Fruit fly (Drosophila melanogaster) whole organism, embryonic: Measurements from ENCODE around the gene CG7101.

Experiments
- BEAF-32 ChIP-seq: fragments of 200-800 bp; sonication (Bioruptor generic); optimal IDR thresholded peaks from 3 replicates; lab custom pipeline; 2017; ENCODE audit warnings: missing biosample characterization, missing genetic modification characterization, mild to moderate bottlenecking, moderate library complexity, missing genetic modification reagents
- Bteb2 ChIP-seq: fragments of 200-800 bp; sonication (Bioruptor generic); optimal IDR thresholded peaks from 2 replicates; lab custom pipeline; 2016; ENCODE audit warnings: missing biosample characterization, missing genetic modification characterization
- CG10274 ChIP-seq: fragments of 200-800 bp; sonication (Bioruptor generic); optimal IDR thresholded peaks from 3 replicates; lab custom pipeline; 2017; ENCODE audit warnings: missing biosample characterization, mild to moderate bottlenecking, missing genetic modification characterization
- CG10654 ChIP-seq: fragments of 200-800 bp; sonication (Bioruptor generic); optimal IDR thresholded peaks from 2 replicates; lab custom pipeline; 2016; ENCODE audit warnings: missing biosample characterization, missing genetic modification characterization
- CG11504 ChIP-seq: fragments of 200-800 bp; sonication (Bioruptor generic); optimal IDR thresholded peaks from 3 replicates; lab custom pipeline; 2019; ENCODE audit warnings: missing biosample characterization, mild to moderate bottlenecking, missing genetic modification characterization, moderate library complexity
- CG11560 ChIP-seq: fragments of 200-800 bp; sonication (Bioruptor generic); IDR thresholded peaks from 3 replicates; pipeline ENCODE4 v1.3.6; 2022; ENCODE audit warnings: missing biosample characterization, missing genetic modification characterization
- CG12744 ChIP-seq: fragments of 200-800 bp; sonication (Bioruptor generic); optimal IDR thresholded peaks from 2 replicates; lab custom pipeline; 2016; ENCODE audit warnings: missing biosample characterization, missing genetic modification characterization
- CG15479 ChIP-seq: fragments of 200-800 bp; sonication (Bioruptor generic); optimal IDR thresholded peaks from 3 replicates; lab custom pipeline; 2019; ENCODE audit warnings: missing biosample characterization, mild to moderate bottlenecking, missing genetic modification characterization, moderate library complexity
- CG1602 ChIP-seq: fragments of 200-800 bp; sonication (Bioruptor generic); optimal IDR thresholded peaks from 3 replicates; lab custom pipeline; 2016; ENCODE audit warnings: missing biosample characterization, missing genetic modification characterization
- CG18011 ChIP-seq: fragments of 200-800 bp; sonication (Bioruptor generic); optimal IDR thresholded peaks from 2 replicates; lab custom pipeline; 2017; ENCODE audit warnings: missing biosample characterization, missing genetic modification characterization, mild to moderate bottlenecking, moderate library complexity, missing genotype
- CG1832 ChIP-seq: fragments of 200-800 bp; sonication (Bioruptor generic); optimal IDR thresholded peaks from 2 replicates; lab custom pipeline; 2017; ENCODE audit warnings: missing biosample characterization, mild to moderate bottlenecking, missing genetic modification characterization, inconsistent platforms
- CG3163 ChIP-seq: fragments of 200-800 bp; sonication (Bioruptor generic); optimal IDR thresholded peaks from 3 replicates; lab custom pipeline; 2016; ENCODE audit warnings: missing biosample characterization, missing genetic modification characterization
- CG3281 ChIP-seq: fragments of 200-800 bp; sonication (Bioruptor generic); optimal IDR thresholded peaks from 3 replicates; lab custom pipeline; 2017; ENCODE audit warnings: missing biosample characterization, mild to moderate bottlenecking, missing genetic modification characterization
- CG3407 ChIP-seq: fragments of 200-800 bp; sonication (Bioruptor generic); optimal IDR thresholded peaks from 2 replicates; lab custom pipeline; 2018; ENCODE audit warnings: missing biosample characterization, mild to moderate bottlenecking, missing genetic modification characterization
- CG4404 ChIP-seq: fragments of 200-800 bp; sonication (Bioruptor generic); IDR thresholded peaks from 2 replicates; pipeline ENCODE4 v1.3.6; 2022; ENCODE audit warnings: missing biosample characterization, missing genetic modification characterization
- CG5245 ChIP-seq: fragments of 200-800 bp; sonication (Bioruptor generic); optimal IDR thresholded peaks from 3 replicates; lab custom pipeline; 2016; ENCODE audit warnings: missing biosample characterization, missing genetic modification characterization
- CG8290 ChIP-seq, 3 experiments: fragments of 200-800 bp; sonication (Bioruptor generic); optimal IDR thresholded peaks; 2 replicates each; lab custom pipeline; 2016 to 2019; ENCODE audit warnings: missing biosample characterization in 3 of 3, missing genetic modification characterization in 3 of 3, mild to moderate bottlenecking in 2 of 3, moderate library complexity in 1 of 3
- CG8924 ChIP-seq: fragments of 200-800 bp; optimal IDR thresholded peaks from 3 replicates; lab custom pipeline; 2019; ENCODE audit warnings: missing biosample characterization, mild to moderate bottlenecking, missing genetic modification characterization, moderate library complexity
- Dfd ChIP-seq, 2 experiments: fragments of >200 bp; optimal IDR thresholded peaks; 2 replicates each; lab custom pipeline; 2017; ENCODE audit warnings: missing biosample characterization in 2 of 2, missing genetic modification characterization in 2 of 2
- Dip2 ChIP-seq: fragments of 200-800 bp; sonication (Bioruptor generic); IDR thresholded peaks from 2 replicates; pipeline ENCODE4 v1.3.6; 2022; ENCODE audit warnings: missing biosample characterization, missing genetic modification characterization
- Ets65A ChIP-seq: fragments of 200-800 bp; sonication (Bioruptor generic); peaks from one replicate; lab custom pipeline; 2016; ENCODE audit warnings: missing biosample characterization, missing genetic modification characterization
- Hey ChIP-seq: fragments of 200-800 bp; sonication (Bioruptor generic); optimal IDR thresholded peaks from 3 replicates; lab custom pipeline; 2018; ENCODE audit warnings: missing biosample characterization, mild to moderate bottlenecking, missing genetic modification characterization
- MESR4 ChIP-seq: fragments of 200-800 bp; sonication (Bioruptor generic); optimal IDR thresholded peaks from 2 replicates; lab custom pipeline; 2018; ENCODE audit warnings: missing biosample characterization, mild to moderate bottlenecking, missing genetic modification characterization, moderate library complexity
- NC2α ChIP-seq: fragments of 200-800 bp; sonication (Bioruptor generic); optimal IDR thresholded peaks from 2 replicates; lab custom pipeline; 2016; ENCODE audit warnings: missing biosample characterization, missing genetic modification characterization
- NK7.1 ChIP-seq: fragments of 200-800 bp; sonication (Bioruptor generic); optimal IDR thresholded peaks from 3 replicates; lab custom pipeline; 2016; ENCODE audit warnings: missing biosample characterization, missing genetic modification characterization
- Pdp1 ChIP-seq, 2 experiments: fragments of 200-800 bp; sonication (Bioruptor generic); optimal IDR thresholded peaks; 3 replicates each; lab custom pipeline; 2016; ENCODE audit warnings: missing biosample characterization in 2 of 2, missing genetic modification characterization in 2 of 2, mild to moderate bottlenecking in 1 of 2, moderate library complexity in 1 of 2
- Poxn ChIP-seq: fragments of 200-800 bp; sonication (Bioruptor generic); IDR thresholded peaks from 2 replicates; pipeline ENCODE4 v1.3.6; 2022; ENCODE audit warnings: missing biosample characterization, missing genetic modification characterization
- Ptx1 ChIP-seq: fragments of 200-800 bp; sonication (Bioruptor generic); IDR thresholded peaks from 2 replicates; pipeline ENCODE4 v1.3.6; 2022; ENCODE audit warnings: missing biosample characterization, missing genetic modification characterization
- Sin3A ChIP-seq: fragments of >200 bp; optimal IDR thresholded peaks from 2 replicates; lab custom pipeline; 2018
- aop ChIP-seq: fragments of 200-800 bp; sonication (Bioruptor generic); IDR thresholded peaks from 2 replicates; pipeline ENCODE4 v1.3.6; 2022; ENCODE audit warnings: missing biosample characterization, missing genetic modification characterization
- ase ChIP-seq: fragments of 200-800 bp; sonication (Bioruptor generic); IDR thresholded peaks from 3 replicates; pipeline ENCODE4 v1.3.6; 2022; ENCODE audit warnings: missing biosample characterization, missing genetic modification characterization
- br ChIP-seq: fragments of >200 bp; optimal IDR thresholded peaks from 2 replicates; lab custom pipeline; 2017
- chinmo ChIP-seq: fragments of 200-800 bp; sonication (Bioruptor generic); IDR thresholded peaks from 4 replicates; pipeline ENCODE4 v1.3.6; 2022; ENCODE audit warnings: missing biosample characterization, missing genetic modification characterization; ENCODE audit not compliant: partially characterized antibody
- crc ChIP-seq: fragments of 200-800 bp; sonication (Bioruptor generic); optimal IDR thresholded peaks from 2 replicates; lab custom pipeline; 2016; ENCODE audit warnings: missing biosample characterization, missing genetic modification characterization
- crol ChIP-seq: fragments of 200-800 bp; sonication (Bioruptor generic); IDR thresholded peaks from 2 replicates; pipeline ENCODE4 v1.3.6; 2022; ENCODE audit warnings: missing biosample characterization, missing genetic modification characterization
- emc ChIP-seq: fragments of 200-800 bp; sonication (Bioruptor generic); optimal IDR thresholded peaks from 2 replicates; lab custom pipeline; 2016; ENCODE audit warnings: missing biosample characterization, missing genetic modification characterization
- eyg ChIP-seq: fragments of 200-800 bp; sonication (Bioruptor generic); optimal IDR thresholded peaks from 3 replicates; lab custom pipeline; 2016; ENCODE audit warnings: missing biosample characterization, missing genetic modification characterization
- fd96Cb ChIP-seq: fragments of 200-800 bp; sonication (Bioruptor generic); optimal IDR thresholded peaks from 2 replicates; lab custom pipeline; 2018; ENCODE audit warnings: missing biosample characterization, mild to moderate bottlenecking, missing genetic modification characterization, moderate library complexity
- grn ChIP-seq: fragments of 200-800 bp; sonication (Bioruptor generic); optimal IDR thresholded peaks from 3 replicates; lab custom pipeline; 2017; ENCODE audit warnings: missing biosample characterization, missing genetic modification characterization
- ind ChIP-seq: fragments of 200-800 bp; sonication (Bioruptor generic); optimal IDR thresholded peaks from 3 replicates; lab custom pipeline; 2016; ENCODE audit warnings: missing biosample characterization, missing genetic modification characterization
- insv ChIP-seq, 2 experiments: fragments of 200-800 bp; sonication (Bioruptor generic); optimal IDR thresholded peaks; 3 replicates each; lab custom pipeline; 2016 to 2018; ENCODE audit warnings: missing biosample characterization in 2 of 2, missing genetic modification characterization in 2 of 2
- kah ChIP-seq: fragments of 200-800 bp; sonication (Bioruptor generic); optimal IDR thresholded peaks from 2 replicates; lab custom pipeline; 2018; ENCODE audit warnings: missing biosample characterization, mild to moderate bottlenecking, missing genetic modification characterization
- kni ChIP-seq: fragments of 200-800 bp; sonication (Bioruptor generic); optimal IDR thresholded peaks from 3 replicates; lab custom pipeline; 2017; ENCODE audit warnings: mild to moderate bottlenecking, missing biosample characterization, missing genetic modification reagents, missing genetic modification characterization
- maf-S ChIP-seq: fragments of 200-800 bp; sonication (Bioruptor generic); optimal IDR thresholded peaks from 2 replicates; lab custom pipeline; 2016; ENCODE audit warnings: missing biosample characterization, missing genetic modification characterization
- pnt ChIP-seq: fragments of 200-800 bp; sonication (Bioruptor generic); optimal IDR thresholded peaks from 3 replicates; lab custom pipeline; 2016; ENCODE audit warnings: missing biosample characterization, missing genetic modification characterization
- pros ChIP-seq: fragments of 200-800 bp; sonication (Bioruptor generic); optimal IDR thresholded peaks from 3 replicates; lab custom pipeline; 2019; ENCODE audit warnings: missing biosample characterization, mild to moderate bottlenecking, missing genetic modification characterization, moderate library complexity
- ranshi ChIP-seq: fragments of 200-800 bp; sonication (Bioruptor generic); IDR thresholded peaks from 2 replicates; pipeline ENCODE4 v1.3.6; 2022; ENCODE audit warnings: missing biosample characterization, missing genetic modification characterization
- repo ChIP-seq: fragments of 200-800 bp; sonication (Bioruptor generic); optimal IDR thresholded peaks from 2 replicates; lab custom pipeline; 2016; ENCODE audit warnings: missing biosample characterization, missing genetic modification characterization
- rib ChIP-seq: fragments of 200-800 bp; sonication (Bioruptor generic); IDR thresholded peaks from 2 replicates; pipeline ENCODE4 v1.3.6; 2022; ENCODE audit warnings: missing biosample characterization, missing genetic modification characterization
- sd ChIP-seq: fragments of 200-800 bp; sonication (Bioruptor generic); optimal IDR thresholded peaks from 3 replicates; lab custom pipeline; 2018; ENCODE audit warnings: missing biosample characterization, mild to moderate bottlenecking, missing genetic modification characterization, moderate library complexity
- seq ChIP-seq: fragments of 200-800 bp; sonication (Bioruptor generic); IDR thresholded peaks from 2 replicates; pipeline ENCODE4 v1.3.6; 2022; ENCODE audit warnings: missing biosample characterization, missing genetic modification characterization
- stc ChIP-seq: fragments of 200-800 bp; sonication (Bioruptor generic); IDR thresholded peaks from 2 replicates; pipeline ENCODE4 v1.3.6; 2022; ENCODE audit warnings: missing biosample characterization, missing genetic modification characterization
- tio ChIP-seq: fragments of 200-800 bp; sonication (Bioruptor generic); optimal IDR thresholded peaks from 2 replicates; lab custom pipeline; 2017; ENCODE audit warnings: missing biosample characterization, missing genetic modification characterization, inconsistent platforms
- zen2 ChIP-seq: fragments of 200-800 bp; sonication (Bioruptor generic); IDR thresholded peaks from 3 replicates; pipeline ENCODE4 v1.3.6; 2022; ENCODE audit warnings: missing biosample characterization, missing genetic modification characterization; ENCODE audit not compliant: partially characterized antibody

CG7101 gene

dm6 chrX:18834399-18834798 lies 4.0 kb downstream of the CG7101 start (continued):
- no peak for TF ChIP-seq CG5245 (GFP tag; lab: Kevin White, UChicago)
- no peak for TF ChIP-seq seq (GFP tag; lab: Robert Waterston, UW)
- TF ChIP-seq MESR4, result no peak
- TF ChIP-seq CG11560, result no peak
- peak; percentile 53; the same call in 1 of the 2 replicates for TF ChIP-seq stc (GFP tag; lab: Robert Waterston, UW)
- TF ChIP-seq Ptx1 (GFP tag; lab: Robert Waterston, UW), result peak; percentile 57; the same call in 1 of the 2 replicates
- no peak for TF ChIP-seq Sin3A (lab: Kevin White, UChicago)
- TF ChIP-seq br (lab: Kevin White, UChicago), result no peak
- no peak for TF ChIP-seq aop
- no peak for TF ChIP-seq CG4404 (GFP tag; lab: Robert Waterston, UW)
- no peak for TF ChIP-seq rib
- no peak for TF ChIP-seq Bteb2 (GFP tag; lab: Kevin White, UChicago)
- TF ChIP-seq Poxn, result no peak
- peak in 1 of 2 experiments; percentile 35 for TF ChIP-seq Pdp1 (GFP tag; optimal IDR thresholded peaks at IDR 0.05; lab: Kevin White, UChicago)
- no peak for TF ChIP-seq CG10274 (GFP tag; lab: Kevin White, UChicago)
- no peak for TF ChIP-seq tio (GFP tag; lab: Kevin White, UChicago)
- TF ChIP-seq insv (GFP tag; optimal IDR thresholded peaks at IDR 0.05; lab: Kevin White, UChicago), result no peak
- TF ChIP-seq Ets65A (GFP tag; lab: Kevin White, UChicago), result peak; percentile 71
- no peak for TF ChIP-seq emc (GFP tag; lab: Kevin White, UChicago)
- TF ChIP-seq CG1602 (GFP tag; lab: Kevin White, UChicago), result no peak
- TF ChIP-seq Hey (tag; lab: Kevin White, UChicago), result no peak
- TF ChIP-seq repo (GFP tag; lab: Kevin White, UChicago), result no peak
- no peak for TF ChIP-seq pnt (GFP tag; lab: Kevin White, UChicago)
- peak; percentile 56; the same call in 1 of the 2 replicates for TF ChIP-seq ranshi (GFP tag; lab: Robert Waterston, UW)
- no peak for TF ChIP-seq Dfd (GFP tag; optimal IDR thresholded peaks at IDR 0.05; lab: Kevin White, UChicago)
- TF ChIP-seq CG3281 (GFP tag; lab: Kevin White, UChicago), result peak; percentile 24
- no peak for TF ChIP-seq CG12744 (GFP tag; lab: Kevin White, UChicago)
- TF ChIP-seq pros (GFP tag; lab: Kevin White, UChicago), result no peak
- TF ChIP-seq maf-S (GFP tag; lab: Kevin White, UChicago), result no peak
- TF ChIP-seq CG10654 (GFP tag; lab: Kevin White, UChicago), result no peak
- no peak for TF ChIP-seq CG8924 (tag; lab: Kevin White, UChicago)
- TF ChIP-seq ase, result 0 out of 3 replicates have a peak, but pooled peaks have one; percentile 42
- no peak for TF ChIP-seq CG3163
- peak; percentile 36 for TF ChIP-seq ind (GFP tag; lab: Kevin White, UChicago)
- no peak for TF ChIP-seq BEAF-32 (GFP tag; lab: Kevin White, UChicago)
- no peak for TF ChIP-seq CG1832 (GFP tag; lab: Kevin White, UChicago)
- no peak for TF ChIP-seq NK7.1
- TF ChIP-seq CG18011, result no peak
- TF ChIP-seq grn (GFP tag; lab: Kevin White, UChicago), result no peak
- TF ChIP-seq Dip2 (GFP tag; lab: Robert Waterston, UW), result no peak
- TF ChIP-seq CG8290 (GFP tag; optimal IDR thresholded peaks at IDR 0.05; lab: Kevin White, UChicago), result no peak
- no peak for TF ChIP-seq CG8290 (tag; optimal IDR thresholded peaks at IDR 0.05; lab: Kevin White, UChicago)
- TF ChIP-seq CG11504, result peak; percentile 42
- TF ChIP-seq CG15479 (GFP tag; lab: Kevin White, UChicago), result no peak

- TF ChIP-seq kni (GFP tag; lab: Kevin White, UChicago) (peak; percentile 23), NC2α (GFP tag; lab: Kevin White, UChicago) (no peak), fd96Cb (tag; lab: Kevin White, UChicago) (no peak), zen2 (GFP tag; lab: Robert Waterston, UW) (no peak), sd (tag; lab: Kevin White, UChicago) (peak; percentile 84), crol (no peak), CG3407 (GFP tag; lab: Kevin White, UChicago) (no peak), kah (GFP tag; lab: Kevin White, UChicago) (peak; percentile 23), chinmo (GFP tag; lab: Robert Waterston, UW) (0 out of 4 replicates have a peak, but pooled peaks have one; percentile 51), crc (no peak), eyg (GFP tag; lab: Kevin White, UChicago) (no peak), pnt (GFP tag; lab: Kevin White, UChicago) (no peak)
Observed at dm6 chrX:18835003-18835402, 4.6 kb downstream of the CG7101 start.
